Worm (Caenorhabditis elegans) whole organism, late embryonic: Measurements from ENCODE around the gene sulp-3.

Source experiments
- C38D4.7 ChIP-seq: fragments of 200-800 bp; sonication (Bioruptor generic); optimal IDR thresholded peaks from 2 replicates; lab custom pipeline; 2018; ENCODE audit warnings: mild to moderate bottlenecking, missing genetic modification characterization, moderate library complexity, missing compliant biosample characterization
- F13H6.1 ChIP-seq: sonication (generic microtip); optimal IDR thresholded peaks from 2 replicates; lab custom pipeline; 2016; ENCODE audit warnings: missing genetic modification characterization, missing compliant biosample characterization
- K09A11.1 ChIP-seq: sonication (generic microtip); optimal IDR thresholded peaks from 2 replicates; lab custom pipeline; 2017; ENCODE audit warnings: antibody characterized with exemption, mild to moderate bottlenecking, missing genetic modification characterization, missing compliant biosample characterization; ENCODE audit not compliant: insufficient read depth
- Y22D7AL.16 ChIP-seq: sonication (generic microtip); optimal IDR thresholded peaks from 2 replicates; lab custom pipeline; 2016; ENCODE audit warnings: missing genetic modification characterization, missing compliant biosample characterization
- ceh-19 ChIP-seq: fragments of 200-800 bp; sonication (Bioruptor generic); optimal IDR thresholded peaks from 2 replicates; lab custom pipeline; 2018; ENCODE audit warnings: mild to moderate bottlenecking, missing genetic modification characterization, missing compliant biosample characterization
- ceh-2 ChIP-seq: sonication (generic microtip); optimal IDR thresholded peaks from 2 replicates; lab custom pipeline; 2016; ENCODE audit warnings: missing genotype, missing genetic modification characterization, missing compliant biosample characterization
- ceh-22 ChIP-seq: sonication (generic microtip); optimal IDR thresholded peaks from 2 replicates; lab custom pipeline; 2017; ENCODE audit warnings: missing biosample characterization, missing genetic modification characterization
- ceh-30 ChIP-seq: fragments of 150-350 bp; optimal IDR thresholded peaks from 2 replicates; lab custom pipeline; 2014; ENCODE audit warnings: missing biosample characterization, missing genetic modification characterization
- ceh-31 ChIP-seq: sonication (generic microtip); optimal IDR thresholded peaks from 2 replicates; lab custom pipeline; 2016; ENCODE audit warnings: missing genetic modification characterization, missing compliant biosample characterization
- ceh-45 ChIP-seq: fragments of 200-800 bp; sonication (Bioruptor generic); IDR thresholded peaks from 2 replicates; pipeline ENCODE4 v1.3.6; 2022; ENCODE audit warnings: missing genetic modification reagents, missing genetic modification characterization, missing compliant biosample characterization
- ceh-6 ChIP-seq: fragments of 200-800 bp; sonication (Bioruptor generic); optimal IDR thresholded peaks from 2 replicates; lab custom pipeline; 2018; ENCODE audit warnings: mild to moderate bottlenecking, missing genetic modification characterization, missing compliant biosample characterization
- ceh-9 ChIP-seq: sonication (generic microtip); optimal IDR thresholded peaks from 2 replicates; lab custom pipeline; 2016; ENCODE audit warnings: mild to moderate bottlenecking, missing genetic modification characterization, inconsistent platforms, missing compliant biosample characterization
- che-1 ChIP-seq: sonication (generic microtip); optimal IDR thresholded peaks from 2 replicates; lab custom pipeline; 2016; ENCODE audit warnings: mild to moderate bottlenecking, missing genetic modification characterization, missing compliant biosample characterization
- dve-1 ChIP-seq: sonication (generic microtip); optimal IDR thresholded peaks from 2 replicates; lab custom pipeline; 2017; ENCODE audit warnings: antibody characterized with exemption, mild to moderate bottlenecking, missing genetic modification characterization, missing compliant biosample characterization
- elt-2 ChIP-seq: sonication (generic microtip); optimal IDR thresholded peaks from 2 replicates; lab custom pipeline; 2016; ENCODE audit warnings: missing genetic modification reagents, missing genetic modification characterization, missing compliant biosample characterization
- ets-4 ChIP-seq: sonication (generic microtip); optimal IDR thresholded peaks from 2 replicates; lab custom pipeline; 2016; ENCODE audit warnings: missing genetic modification characterization, missing compliant biosample characterization
- fkh-6 ChIP-seq: sonication (generic microtip); optimal IDR thresholded peaks from 2 replicates; lab custom pipeline; 2016; ENCODE audit warnings: missing genetic modification characterization, missing compliant biosample characterization
- hlh-30 ChIP-seq: sonication (generic microtip); optimal IDR thresholded peaks from 2 replicates; lab custom pipeline; 2017; ENCODE audit warnings: antibody characterized with exemption, missing genetic modification characterization, missing compliant biosample characterization; ENCODE audit not compliant: insufficient read depth
- madf-2 ChIP-seq: sonication (generic microtip); optimal IDR thresholded peaks from 2 replicates; lab custom pipeline; 2017; ENCODE audit warnings: missing genetic modification characterization, missing compliant biosample characterization
- nfya-1 ChIP-seq: sonication (generic microtip); optimal IDR thresholded peaks from 2 replicates; lab custom pipeline; 2017; ENCODE audit warnings: missing genetic modification characterization, mild to moderate bottlenecking, missing compliant biosample characterization, antibody characterized with exemption, moderate library complexity
- nhr-11 ChIP-seq: fragments of 150-350 bp; optimal IDR thresholded peaks from 2 replicates; lab custom pipeline; 2014; ENCODE audit warnings: missing biosample characterization, missing genetic modification characterization
- odd-2 ChIP-seq: sonication (generic microtip); optimal IDR thresholded peaks from 2 replicates; lab custom pipeline; 2017; ENCODE audit warnings: antibody characterized with exemption, mild to moderate bottlenecking, missing genetic modification characterization, missing compliant biosample characterization
- pax-1 ChIP-seq: fragments of 150-350 bp; optimal IDR thresholded peaks from 2 replicates; lab custom pipeline; 2014; ENCODE audit warnings: missing biosample characterization, missing genetic modification characterization
- pha-2 ChIP-seq: sonication (generic microtip); optimal IDR thresholded peaks from 2 replicates; lab custom pipeline; 2017; ENCODE audit warnings: mild to moderate bottlenecking, missing genetic modification characterization, missing compliant biosample characterization
- sdc-2 ChIP-seq: sonication (generic microtip); optimal IDR thresholded peaks from 2 replicates; lab custom pipeline; 2016; ENCODE audit warnings: missing genotype, missing genetic modification characterization, missing compliant biosample characterization
- sox-2 ChIP-seq: fragments of 200-800 bp; sonication (Bioruptor generic); IDR thresholded peaks from 2 replicates; pipeline ENCODE4 v1.3.6; 2022; ENCODE audit warnings: missing genetic modification reagents, missing genetic modification characterization, missing compliant biosample characterization
- sox-4 ChIP-seq: sonication (generic microtip); optimal IDR thresholded peaks from 2 replicates; lab custom pipeline; 2017; ENCODE audit warnings: mild to moderate bottlenecking, missing genetic modification characterization, inconsistent platforms, missing compliant biosample characterization
- syd-9 ChIP-seq: sonication (generic microtip); optimal IDR thresholded peaks from 2 replicates; lab custom pipeline; 2016; ENCODE audit warnings: mild to moderate bottlenecking, missing genetic modification characterization, moderate library complexity, missing compliant biosample characterization
- tbx-2 ChIP-seq: sonication (generic microtip); optimal IDR thresholded peaks from 2 replicates; lab custom pipeline; 2016; ENCODE audit warnings: missing genetic modification characterization, missing compliant biosample characterization
- tbx-7 ChIP-seq: sonication (generic microtip); optimal IDR thresholded peaks from 2 replicates; lab custom pipeline; 2016; ENCODE audit warnings: missing genotype, missing genetic modification characterization, missing compliant biosample characterization
- unc-55 ChIP-seq: sonication (generic microtip); optimal IDR thresholded peaks from 2 replicates; lab custom pipeline; 2017; ENCODE audit warnings: missing biosample characterization, missing genetic modification reagents, missing genetic modification characterization
- zip-5 ChIP-seq: sonication (generic microtip); optimal IDR thresholded peaks from 2 replicates; lab custom pipeline; 2016; ENCODE audit warnings: missing genetic modification characterization, missing compliant biosample characterization
- ztf-16 ChIP-seq: sonication (generic microtip); optimal IDR thresholded peaks from 2 replicates; lab custom pipeline; 2017; ENCODE audit warnings: missing genetic modification characterization, missing compliant biosample characterization

Gene sulp-3

ce11 chrX:8438756-8439155, 30.6 kb upstream of the sulp-3 start (continued):
- TF ChIP-seq Y22D7AL.16 (tag; lab: Kevin White, UChicago) (no peak), tbx-7 (no peak)

- TF ChIP-seq sox-4 (tag; lab: Kevin White, UChicago) (no peak), C38D4.7 (GFP tag; lab: Kevin White, UChicago) (no peak), ceh-6 (GFP tag; lab: Kevin White, UChicago) (no peak), ceh-9 (no peak)
- TF ChIP-seq, all 69 proteins: peak for 0
Observed at ce11 chrX:8432361-8432760, 24.2 kb upstream of the sulp-3 start, which contains the start of gene kin-9. kin-9 (plus strand) TSS chrX:8432661.

- TF ChIP-seq syd-9 (tag; lab: Kevin White, UChicago) = no peak
- no peak for TF ChIP-seq ceh-45
- TF ChIP-seq ceh-30 = no peak
- TF ChIP-seq zip-5 (tag; lab: Kevin White, UChicago) = no peak
Observed at ce11 chrX:8429503-8429902, 21.3 kb upstream of the sulp-3 start.

ce11 chrX:8428319-8428888, 20.2 kb upstream of the sulp-3 start, which contains the start of gene F08F1.3:
F08F1.3 (plus strand) TSS chrX:8428838.
- TF ChIP-seq ceh-19 (GFP tag; lab: Kevin White, UChicago) (no peak), che-1 (tag; lab: Kevin White, UChicago) (no peak), nhr-11 (tag; lab: Kevin White, UChicago) (no peak), elt-2 (tag; lab: Kevin White, UChicago) (peak; percentile 55)

DNA sequence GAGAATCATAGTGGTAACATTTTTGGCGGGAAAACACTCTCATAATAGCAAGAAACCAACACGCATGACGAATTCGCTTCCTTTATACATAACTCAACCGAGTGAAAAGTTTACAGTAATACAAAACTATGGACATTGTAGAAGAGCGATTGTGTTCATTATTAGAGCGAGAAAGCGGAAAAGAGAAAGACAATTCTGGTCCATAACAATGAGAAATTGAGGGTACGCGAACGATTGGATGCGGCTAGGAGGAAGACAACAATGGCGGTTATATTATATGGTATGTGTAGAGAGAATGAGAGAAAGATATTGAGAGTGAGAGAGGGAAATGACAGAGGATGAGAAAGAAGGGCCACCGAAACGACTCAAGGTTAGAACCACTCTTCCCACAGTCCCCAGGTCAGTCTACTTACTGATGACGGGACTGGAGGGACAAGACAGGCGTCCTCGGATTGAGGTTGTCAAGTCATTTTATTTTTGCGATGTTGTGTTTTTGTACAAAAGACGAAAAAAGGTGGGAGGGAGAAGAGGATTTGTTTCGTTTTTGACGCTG, 18.1 kb upstream of the sulp-3 start:
- TF ChIP-seq pha-2 = no peak
- TF ChIP-seq sox-2 (GFP tag; lab: Robert Waterston, UW) = peak; percentile 88
- no peak for TF ChIP-seq hlh-30 (tag; lab: Kevin White, UChicago)
- no peak for TF ChIP-seq madf-2
- peak; percentile 32 for TF ChIP-seq nfya-1 (tag; lab: Kevin White, UChicago)
- peak; percentile 5 for TF ChIP-seq ceh-2 (tag; lab: Kevin White, UChicago)
- peak; percentile 64 for TF ChIP-seq ceh-31 (tag; lab: Kevin White, UChicago)
- TF ChIP-seq, all 69 proteins: peak for 4

ce11 chrX:8424286-8424685, 16.1 kb upstream of the sulp-3 start:
- TF ChIP-seq ztf-16 (no peak), sdc-2 (tag; lab: Kevin White, UChicago) (no peak), dve-1 (tag; lab: Kevin White, UChicago) (no peak), unc-55 (GFP tag; lab: Kevin White, UChicago) (no peak), ceh-22 (no peak), Y22D7AL.16 (tag; lab: Kevin White, UChicago) (no peak), ceh-2 (tag; lab: Kevin White, UChicago) (no peak), ceh-6 (GFP tag; lab: Kevin White, UChicago) (no peak), pax-1 (no peak), ets-4 (tag; lab: Kevin White, UChicago) (no peak), F13H6.1 (tag; lab: Kevin White, UChicago) (no peak), tbx-2 (tag; lab: Kevin White, UChicago) (no peak), odd-2 (tag; lab: Kevin White, UChicago) (no peak), K09A11.1 (tag; lab: Kevin White, UChicago) (no peak), fkh-6 (tag; lab: Kevin White, UChicago) (no peak), madf-2 (no peak), ceh-30 (no peak), sox-4 (tag; lab: Kevin White, UChicago) (no peak), che-1 (tag; lab: Kevin White, UChicago) (no peak)
